Fruit fly (Drosophila melanogaster): Measurements from ENCODE around the gene CG4887.

Gene CG4887

DNA sequence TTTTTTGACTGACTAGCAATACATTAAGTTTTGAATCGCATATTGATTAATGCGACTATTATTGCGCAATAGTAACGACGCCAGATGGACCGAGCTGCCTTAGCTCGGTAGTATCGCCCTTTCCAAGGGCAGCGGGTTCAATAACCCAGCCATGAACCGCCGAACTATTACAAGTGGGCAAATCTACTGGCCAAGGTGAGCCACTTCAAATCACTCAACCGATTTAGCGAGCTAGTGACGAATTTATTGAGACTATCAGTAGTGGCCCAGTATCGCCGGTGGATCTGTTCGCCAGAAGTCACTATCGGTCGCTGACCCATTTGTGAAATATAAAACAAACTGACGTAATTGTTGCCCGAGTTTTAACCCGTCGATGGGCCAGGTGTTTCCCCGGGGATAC is 45.7 kb downstream of the CG4887 start:
- TF ChIP-seq pad (GFP tag; optimal IDR thresholded peaks at IDR 0.05): no peak
- no peak for TF ChIP-seq kay (GFP tag; ENCODE audit: borderline replicate concordance)
- no peak for TF ChIP-seq bab1 (GFP tag; optimal IDR thresholded peaks at IDR 0.05)
- no peak for TF ChIP-seq cic (GFP tag; optimal IDR thresholded peaks at IDR 0.05)
- no peak for TF ChIP-seq CG33017 (tag; optimal IDR thresholded peaks at IDR 0.05)
- TF ChIP-seq CG1620 (GFP tag; optimal IDR thresholded peaks at IDR 0.05): no peak
- no peak for TF ChIP-seq CG5204 (GFP tag; optimal IDR thresholded peaks at IDR 0.05)

DNA sequence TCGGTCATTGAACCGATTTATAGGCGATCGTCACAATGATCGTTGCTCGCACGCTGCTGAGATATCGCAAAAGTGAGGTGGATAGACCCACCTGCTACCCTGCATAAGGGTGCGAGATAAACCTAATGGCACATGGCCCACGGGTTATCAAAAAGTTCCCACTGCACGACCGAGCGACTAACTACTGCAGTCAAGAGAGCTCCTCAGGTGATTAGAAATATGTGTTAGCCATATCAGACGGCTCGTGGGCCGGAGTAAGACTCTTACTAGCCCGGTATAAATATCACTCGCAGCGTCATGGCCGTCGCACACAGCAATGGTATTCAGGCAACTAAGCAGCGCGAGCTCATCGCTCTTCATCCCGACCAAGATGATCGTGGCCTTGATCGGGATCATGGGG is 46.2 kb downstream of the CG4887 start, which contains the start of gene CG42329:
Gene CG42329, plus strand, starts transcription at position 301 of the 400 bp plus-strand sequence.
- TF ChIP-seq Mnt (GFP tag; optimal IDR thresholded peaks at IDR 0.05): peak; percentile 42
- TF ChIP-seq Hr96 (GFP tag; optimal IDR thresholded peaks at IDR 0.05): no peak
